Worm (Caenorhabditis elegans) whole organism, L2 larva: ENCODE measurements around the gene lin-5.

Experiments used
- C34F6.9 ChIP-seq: fragments of 150-350 bp; optimal IDR thresholded peaks from 2 replicates; lab custom pipeline; 2014; ENCODE audit warnings: missing biosample characterization, missing genetic modification characterization
- F13H6.1 ChIP-seq: sonication (generic microtip); optimal IDR thresholded peaks from 2 replicates; lab custom pipeline; 2016; ENCODE audit warnings: missing genetic modification characterization, missing compliant biosample characterization
- R02D3.7 ChIP-seq: fragments of 150-350 bp; optimal IDR thresholded peaks from 2 replicates; lab custom pipeline; 2014; ENCODE audit warnings: missing biosample characterization, missing genetic modification characterization
- Y55F3AM.14 ChIP-seq: fragments of 200-800 bp; sonication (Bioruptor generic); optimal IDR thresholded peaks from 2 replicates; lab custom pipeline; 2018; ENCODE audit warnings: mild to moderate bottlenecking, missing genetic modification characterization, missing compliant biosample characterization
- ZK546.5 ChIP-seq: sonication (generic microtip); optimal IDR thresholded peaks from 2 replicates; lab custom pipeline; 2017; ENCODE audit warnings: missing biosample characterization, missing genetic modification characterization
- alr-1 ChIP-seq: fragments of 150-350 bp; optimal IDR thresholded peaks from 2 replicates; lab custom pipeline; 2014; ENCODE audit warnings: missing biosample characterization, missing genetic modification characterization
- aly-2 ChIP-seq: fragments of 150-350 bp; optimal IDR thresholded peaks from 2 replicates; lab custom pipeline; 2014; ENCODE audit warnings: missing biosample characterization, missing genetic modification characterization
- ama-1 ChIP-seq: fragments of 150-350 bp; optimal IDR thresholded peaks from 2 replicates; lab custom pipeline; 2018; ENCODE audit warnings: inconsistent platforms
- blmp-1 ChIP-seq: sonication (generic microtip); optimal IDR thresholded peaks from 2 replicates; lab custom pipeline; 2017; ENCODE audit warnings: missing genetic modification characterization, mild to moderate bottlenecking, missing compliant biosample characterization, antibody characterized with exemption, moderate library complexity; ENCODE audit not compliant: insufficient read depth
- ceh-16 ChIP-seq: fragments of 150-350 bp; optimal IDR thresholded peaks from 2 replicates; lab custom pipeline; 2014; ENCODE audit warnings: missing biosample characterization, missing genetic modification characterization
- ceh-82 ChIP-seq: fragments of 150-350 bp; optimal IDR thresholded peaks from 2 replicates; lab custom pipeline; 2014; ENCODE audit warnings: missing biosample characterization, missing genetic modification characterization
- crh-2 ChIP-seq: sonication (generic microtip); optimal IDR thresholded peaks from 2 replicates; lab custom pipeline; 2017; ENCODE audit warnings: missing biosample characterization, missing genetic modification characterization
- dmd-4 ChIP-seq: sonication (generic microtip); optimal IDR thresholded peaks from 2 replicates; lab custom pipeline; 2017; ENCODE audit warnings: missing biosample characterization, missing genetic modification characterization
- egl-27 ChIP-seq: sonication (generic microtip); optimal IDR thresholded peaks from 3 replicates; lab custom pipeline; 2017; ENCODE audit warnings: missing biosample characterization, missing genetic modification reagents, missing genetic modification characterization
- elt-1 ChIP-seq: fragments of 150-350 bp; optimal IDR thresholded peaks from 2 replicates; lab custom pipeline; 2014; ENCODE audit warnings: missing biosample characterization, missing genetic modification characterization
- elt-3 ChIP-seq: sonication (generic microtip); optimal IDR thresholded peaks from 2 replicates; lab custom pipeline; 2017; ENCODE audit warnings: missing biosample characterization, missing genetic modification characterization
- fos-1 ChIP-seq: fragments of 150-350 bp; optimal IDR thresholded peaks from 2 replicates; lab custom pipeline; 2014; ENCODE audit warnings: missing biosample characterization, missing genetic modification characterization
- gmeb-1 ChIP-seq: fragments of 150-350 bp; optimal IDR thresholded peaks from 2 replicates; lab custom pipeline; 2014; ENCODE audit warnings: missing biosample characterization, missing genetic modification characterization
- lin-11 ChIP-seq: fragments of 150-350 bp; sonication (generic microtip); optimal IDR thresholded peaks from 2 replicates; lab custom pipeline; 2014; ENCODE audit warnings: missing biosample characterization, missing genetic modification characterization, inconsistent platforms, mixed read lengths
- lin-13 ChIP-seq: fragments of 150-350 bp; optimal IDR thresholded peaks from 2 replicates; lab custom pipeline; 2014; ENCODE audit warnings: missing biosample characterization, missing genetic modification reagents, missing genetic modification characterization
- lin-39 ChIP-seq: fragments of 150-350 bp; optimal IDR thresholded peaks from 2 replicates; lab custom pipeline; 2014; ENCODE audit warnings: missing biosample characterization, missing genetic modification reagents, missing genetic modification characterization
- lsy-2 ChIP-seq, 2 experiments: fragments of 150-350 bp in 1 of 2; sonication (generic microtip) in 1 of 2; optimal IDR thresholded peaks; 2 replicates each; lab custom pipeline; 2014 to 2017; ENCODE audit warnings: missing biosample characterization in 2 of 2, missing genetic modification characterization in 2 of 2
- mab-5 ChIP-seq: fragments of 150-350 bp; optimal IDR thresholded peaks from 2 replicates; lab custom pipeline; 2014; ENCODE audit warnings: missing biosample characterization, missing genetic modification characterization
- mbf-1 ChIP-seq: sonication (generic microtip); optimal IDR thresholded peaks from 2 replicates; lab custom pipeline; 2017; ENCODE audit warnings: missing biosample characterization, missing genetic modification characterization
- mdl-1 ChIP-seq, 2 experiments: fragments of 150-350 bp in 1 of 2; sonication (generic microtip) in 1 of 2; optimal IDR thresholded peaks; 2 replicates each; lab custom pipeline; 2017; ENCODE audit warnings: missing biosample characterization in 2 of 2, missing genetic modification characterization in 2 of 2
- nhr-10 ChIP-seq: sonication (generic microtip); optimal IDR thresholded peaks from 2 replicates; lab custom pipeline; 2017; ENCODE audit warnings: missing biosample characterization, missing genetic modification characterization
- nhr-11 ChIP-seq: fragments of 150-350 bp; optimal IDR thresholded peaks from 2 replicates; lab custom pipeline; 2014; ENCODE audit warnings: missing biosample characterization, missing genetic modification characterization
- nhr-12 ChIP-seq: fragments of 150-350 bp; optimal IDR thresholded peaks from 2 replicates; lab custom pipeline; 2014; ENCODE audit warnings: missing biosample characterization, missing genetic modification characterization
- nhr-129 ChIP-seq: fragments of 150-350 bp; optimal IDR thresholded peaks from 2 replicates; lab custom pipeline; 2014; ENCODE audit warnings: missing biosample characterization, missing genetic modification characterization
- nhr-21 ChIP-seq: fragments of 150-350 bp; optimal IDR thresholded peaks from 2 replicates; lab custom pipeline; 2014; ENCODE audit warnings: missing biosample characterization, missing genetic modification characterization
- nhr-23 ChIP-seq: fragments of 150-350 bp; optimal IDR thresholded peaks from 2 replicates; lab custom pipeline; 2014; ENCODE audit warnings: missing biosample characterization, missing genetic modification reagents, missing genetic modification characterization
- nhr-237 ChIP-seq: fragments of 150-350 bp; optimal IDR thresholded peaks from 2 replicates; lab custom pipeline; 2014; ENCODE audit warnings: missing biosample characterization, missing genetic modification characterization
- nhr-25 ChIP-seq: fragments of 150-350 bp; sonication (generic microtip); optimal IDR thresholded peaks from 3 replicates; lab custom pipeline; 2014; ENCODE audit warnings: missing biosample characterization, missing genetic modification characterization
- nhr-6 ChIP-seq: fragments of 150-350 bp; optimal IDR thresholded peaks from 2 replicates; lab custom pipeline; 2014; ENCODE audit warnings: missing biosample characterization, missing genetic modification characterization
- nhr-77 ChIP-seq: fragments of 150-350 bp; optimal IDR thresholded peaks from 2 replicates; lab custom pipeline; 2014; ENCODE audit warnings: missing biosample characterization, missing genetic modification characterization
- peb-1 ChIP-seq: fragments of 150-350 bp; optimal IDR thresholded peaks from 2 replicates; lab custom pipeline; 2014; ENCODE audit warnings: missing biosample characterization, missing genetic modification characterization
- sem-4 ChIP-seq: fragments of 150-350 bp; optimal IDR thresholded peaks from 2 replicates; lab custom pipeline; 2014; ENCODE audit warnings: missing biosample characterization, missing genetic modification reagents, missing genetic modification characterization
- skn-1 ChIP-seq: sonication (generic microtip); optimal IDR thresholded peaks from 2 replicates; lab custom pipeline; 2017; ENCODE audit warnings: missing biosample characterization, missing genetic modification characterization
- sma-3 ChIP-seq: sonication (generic microtip); optimal IDR thresholded peaks from 2 replicates; lab custom pipeline; 2016; ENCODE audit warnings: missing genetic modification reagents, missing genetic modification characterization, missing compliant biosample characterization
- sma-9 ChIP-seq, 2 experiments: fragments of 150-350 bp in 1 of 2; sonication (generic microtip) in 1 of 2; optimal IDR thresholded peaks; 2 replicates each; lab custom pipeline; 2014 to 2016; ENCODE audit warnings: missing genetic modification characterization in 2 of 2, mild to moderate bottlenecking in 1 of 2, missing biosample characterization in 1 of 2, missing compliant biosample characterization in 1 of 2, missing genetic modification reagents in 1 of 2, moderate library complexity in 1 of 2
- snpc-4 ChIP-seq: fragments of 150-350 bp; optimal IDR thresholded peaks from 2 replicates; lab custom pipeline; 2014; ENCODE audit warnings: missing biosample characterization, missing genetic modification characterization
- unc-39 ChIP-seq: fragments of 150-350 bp; optimal IDR thresholded peaks from 2 replicates; lab custom pipeline; 2014; ENCODE audit warnings: missing biosample characterization, missing genetic modification characterization
- unc-55 ChIP-seq: fragments of 150-350 bp; sonication (generic microtip); optimal IDR thresholded peaks from 3 replicates; lab custom pipeline; 2014; ENCODE audit warnings: missing biosample characterization, missing genetic modification reagents, missing genetic modification characterization
- unc-62 ChIP-seq: fragments of 150-350 bp; optimal IDR thresholded peaks from 2 replicates; lab custom pipeline; 2014; ENCODE audit warnings: missing biosample characterization, missing genetic modification reagents, missing genetic modification characterization
- zag-1 ChIP-seq: fragments of 150-350 bp; optimal IDR thresholded peaks from 2 replicates; lab custom pipeline; 2014; ENCODE audit warnings: missing biosample characterization, missing genetic modification characterization
- ztf-1 ChIP-seq: fragments of 200-800 bp; sonication (Bioruptor generic); conservative IDR thresholded peaks from 2 replicates; pipeline ENCODE4 v1.3.6; 2022; ENCODE audit warnings: missing genetic modification characterization, missing compliant biosample characterization
- ztf-11 ChIP-seq: sonication (generic microtip); optimal IDR thresholded peaks from 2 replicates; lab custom pipeline; 2017; ENCODE audit warnings: missing biosample characterization, missing genetic modification characterization
- ztf-4 ChIP-seq: fragments of 150-350 bp; optimal IDR thresholded peaks from 2 replicates; lab custom pipeline; 2014; ENCODE audit warnings: missing biosample characterization, missing genetic modification characterization

lin-5 gene

ce11 chrII:7860221-7860928 is at the start of gene lin-5:
TSS of gene lin-5 (plus strand) at chrII:7860574.
- TF ChIP-seq nhr-11 (tag; lab: Kevin White, UChicago): no peak
- no peak for TF ChIP-seq mdl-1 (tag; optimal IDR thresholded peaks at IDR 0.05; lab: Kevin White, UChicago)
- TF ChIP-seq snpc-4: no peak
- TF ChIP-seq nhr-10 (tag; lab: Kevin White, UChicago): no peak
- TF ChIP-seq ceh-16: no peak
- TF ChIP-seq alr-1 (tag; lab: Kevin White, UChicago): no peak
- peak; percentile 82 for TF ChIP-seq C34F6.9 (tag; lab: Kevin White, UChicago)
- no peak for TF ChIP-seq R02D3.7 (tag; lab: Kevin White, UChicago)
- TF ChIP-seq ztf-4 (tag; lab: Kevin White, UChicago): no peak
- TF ChIP-seq unc-55: peak; percentile 89
- no peak for TF ChIP-seq peb-1 (tag; lab: Kevin White, UChicago)
- TF ChIP-seq ZK546.5 (tag; lab: Kevin White, UChicago): no peak
- no peak for TF ChIP-seq blmp-1 (tag; lab: Kevin White, UChicago)
- TF ChIP-seq nhr-25 (tag; lab: Kevin White, UChicago): no peak
- no peak for TF ChIP-seq nhr-6 (tag; lab: Kevin White, UChicago)
- TF ChIP-seq ama-1: no peak
- TF ChIP-seq gmeb-1 (tag; lab: Kevin White, UChicago): peak; percentile 71
- TF ChIP-seq crh-2: peak; percentile 69
- no peak for TF ChIP-seq sma-3 (GFP tag; lab: Kevin White, UChicago)
- TF ChIP-seq nhr-23: no peak
- TF ChIP-seq mbf-1 (tag; lab: Kevin White, UChicago): no peak
- TF ChIP-seq aly-2 (tag; lab: Kevin White, UChicago): no peak
- no peak for TF ChIP-seq elt-3 (tag; lab: Kevin White, UChicago)
- no peak for TF ChIP-seq egl-27 (tag; lab: Kevin White, UChicago)
- TF ChIP-seq unc-62 (GFP tag; lab: Kevin White, UChicago): no peak
- no peak for TF ChIP-seq skn-1
- TF ChIP-seq nhr-129 (tag; lab: Kevin White, UChicago): peak; percentile 74
- no peak for TF ChIP-seq nhr-237 (tag; lab: Kevin White, UChicago)
- no peak for TF ChIP-seq nhr-12 (tag; lab: Kevin White, UChicago)
- peak; percentile 58 for TF ChIP-seq lin-13 (GFP tag; lab: Kevin White, UChicago)
- no peak for TF ChIP-seq zag-1 (tag; lab: Kevin White, UChicago)
- no peak for TF ChIP-seq Y55F3AM.14 (GFP tag; lab: Kevin White, UChicago)
- no peak for TF ChIP-seq lin-11 (tag; lab: Kevin White, UChicago)
- TF ChIP-seq ztf-11 (tag; lab: Kevin White, UChicago): no peak
- no peak for TF ChIP-seq elt-1 (tag; lab: Kevin White, UChicago)
- TF ChIP-seq lsy-2 (tag; optimal IDR thresholded peaks at IDR 0.05; lab: Kevin White, UChicago): peak in 1 of 2 experiments; percentile 79
- TF ChIP-seq lin-39: no peak
- TF ChIP-seq fos-1 (tag; lab: Kevin White, UChicago): peak; percentile 16
- no peak for TF ChIP-seq unc-39 (tag; lab: Kevin White, UChicago)
- TF ChIP-seq nhr-21 (tag; lab: Kevin White, UChicago): no peak
- TF ChIP-seq dmd-4 (tag; lab: Kevin White, UChicago): no peak
- TF ChIP-seq F13H6.1 (tag; lab: Kevin White, UChicago): no peak
- TF ChIP-seq ceh-82 (tag; lab: Kevin White, UChicago): no peak
- TF ChIP-seq mab-5 (tag; lab: Kevin White, UChicago): no peak
- peak; percentile 41 for TF ChIP-seq sma-9 (GFP tag; optimal IDR thresholded peaks at IDR 0.05; lab: Kevin White, UChicago)
- TF ChIP-seq sma-9 (tag; optimal IDR thresholded peaks at IDR 0.05; lab: Kevin White, UChicago): no peak
- TF ChIP-seq ztf-1 (GFP tag; lab: Robert Waterston, UW): no peak
- no peak for TF ChIP-seq nhr-77
- TF ChIP-seq sem-4 (tag; lab: Kevin White, UChicago): peak; percentile 4
